Worm (Caenorhabditis elegans) whole organism, young adult: Measurements from ENCODE around the gene C43H6.4.

ENCODE experiments used
- F23B12.7 ChIP-seq: sonication (generic microtip); optimal IDR thresholded peaks from 2 replicates; lab custom pipeline; 2017; ENCODE audit warnings: missing genetic modification characterization, mild to moderate bottlenecking, missing compliant biosample characterization, antibody characterized with exemption, moderate library complexity; ENCODE audit not compliant: insufficient read depth
- Y53G8AR.9 ChIP-seq: fragments of 200-800 bp; sonication (Bioruptor generic); conservative IDR thresholded peaks from 2 replicates; pipeline ENCODE4 v1.3.6; 2022; ENCODE audit warnings: missing genetic modification reagents, missing genetic modification characterization, missing compliant biosample characterization
- Y56A3A.18 ChIP-seq: fragments of 200-800 bp; sonication (Bioruptor generic); IDR thresholded peaks from 2 replicates; pipeline ENCODE4 v1.3.6; 2022; ENCODE audit warnings: missing genetic modification reagents, missing genetic modification characterization, missing compliant biosample characterization
- Y67H2A.10 ChIP-seq: fragments of 200-800 bp; sonication (Bioruptor generic); conservative IDR thresholded peaks from 2 replicates; pipeline ENCODE4 v1.3.6; 2022; ENCODE audit warnings: missing genetic modification reagents, missing genetic modification characterization, missing compliant biosample characterization
- ama-1 ChIP-seq, 3 experiments: fragments of 150-350 bp in 1 of 3; sonication (generic microtip) in 2 of 3; optimal IDR thresholded peaks; 2 replicates each; lab custom pipeline; 2014 to 2018; ENCODE audit warnings: missing biosample characterization in 2 of 3, missing genetic modification characterization in 2 of 3, missing genetic modification reagents in 2 of 3
- atf-7 ChIP-seq: sonication (generic microtip); optimal IDR thresholded peaks from 2 replicates; lab custom pipeline; 2017; ENCODE audit warnings: mild to moderate bottlenecking, missing genetic modification characterization, missing compliant biosample characterization
- athp-1 ChIP-seq: sonication (generic microtip); optimal IDR thresholded peaks from 2 replicates; lab custom pipeline; 2017; ENCODE audit warnings: mild to moderate bottlenecking, missing genetic modification characterization, missing compliant biosample characterization
- attf-6 ChIP-seq: fragments of 200-800 bp; sonication (Bioruptor generic); IDR thresholded peaks from 2 replicates; pipeline ENCODE4 v1.3.6; 2022; ENCODE audit warnings: missing genetic modification reagents, missing genetic modification characterization, missing compliant biosample characterization
- bed-1 ChIP-seq: fragments of 200-800 bp; sonication (Bioruptor generic); IDR thresholded peaks from 2 replicates; pipeline ENCODE4 v1.3.6; 2022; ENCODE audit warnings: missing genetic modification reagents, missing genetic modification characterization, missing compliant biosample characterization
- chd-7 ChIP-seq: sonication (generic microtip); optimal IDR thresholded peaks from 2 replicates; lab custom pipeline; 2016; ENCODE audit warnings: mild to moderate bottlenecking, missing genetic modification characterization, moderate library complexity, missing compliant biosample characterization
- dox-1 ChIP-seq: fragments of 200-800 bp; sonication (Bioruptor generic); IDR thresholded peaks from 2 replicates; pipeline ENCODE4 v1.3.6; 2022; ENCODE audit warnings: missing genetic modification reagents, missing genetic modification characterization, missing compliant biosample characterization
- egl-18 ChIP-seq: fragments of 200-800 bp; sonication (Bioruptor generic); IDR thresholded peaks from 2 replicates; pipeline ENCODE4 v1.3.6; 2022; ENCODE audit warnings: missing genetic modification reagents, missing genetic modification characterization, missing compliant biosample characterization
- egl-44 ChIP-seq: fragments of 200-800 bp; sonication (Bioruptor generic); IDR thresholded peaks from 2 replicates; pipeline ENCODE4 v1.3.6; 2022; ENCODE audit warnings: missing genetic modification reagents, missing genetic modification characterization, missing compliant biosample characterization
- ekl-4 ChIP-seq: fragments of 200-800 bp; sonication (Bioruptor generic); IDR thresholded peaks from 2 replicates; pipeline ENCODE4 v1.3.6; 2022; ENCODE audit warnings: missing genetic modification reagents, missing genetic modification characterization, missing compliant biosample characterization
- ets-4 ChIP-seq: fragments of 200-800 bp; sonication (Bioruptor generic); optimal IDR thresholded peaks from 2 replicates; lab custom pipeline; 2018; ENCODE audit warnings: mild to moderate bottlenecking, missing genetic modification characterization, missing compliant biosample characterization
- fkh-3 ChIP-seq: sonication (generic microtip); optimal IDR thresholded peaks from 2 replicates; lab custom pipeline; 2016; ENCODE audit warnings: mild to moderate bottlenecking, missing genetic modification characterization, missing compliant biosample characterization
- him-1 ChIP-seq: sonication (generic microtip); optimal IDR thresholded peaks from 2 replicates; lab custom pipeline; 2016; ENCODE audit warnings: missing genotype, missing genetic modification reagents, missing genetic modification characterization, missing compliant biosample characterization
- hlh-12 ChIP-seq: sonication (generic microtip); optimal IDR thresholded peaks from 2 replicates; lab custom pipeline; 2016; ENCODE audit warnings: missing genetic modification characterization, missing compliant biosample characterization
- let-607 ChIP-seq, 2 experiments: fragments of 200-800 bp in 1 of 2; sonication (Bioruptor generic) in 1 of 2; sonication (generic microtip) in 1 of 2; optimal IDR thresholded peaks; 2 replicates each; lab custom pipeline; 2016 to 2018; ENCODE audit warnings: mild to moderate bottlenecking in 2 of 2, missing compliant biosample characterization in 2 of 2, missing genetic modification characterization in 2 of 2, moderate library complexity in 2 of 2, missing genotype in 1 of 2
- lin-26 ChIP-seq: fragments of 200-800 bp; sonication (Bioruptor generic); IDR thresholded peaks from 2 replicates; pipeline ENCODE4 v1.3.6; 2022; ENCODE audit warnings: missing genetic modification reagents, missing genetic modification characterization, missing compliant biosample characterization
- madf-3 ChIP-seq: fragments of 200-800 bp; sonication (Bioruptor generic); IDR thresholded peaks from 2 replicates; pipeline ENCODE4 v1.3.6; 2022; ENCODE audit warnings: missing genetic modification reagents, missing genetic modification characterization, missing compliant biosample characterization
- nfya-1 ChIP-seq: sonication (generic microtip); optimal IDR thresholded peaks from 2 replicates; lab custom pipeline; 2017; ENCODE audit warnings: antibody characterized with exemption, missing compliant biosample characterization, missing genetic modification characterization, borderline replicate concordance; ENCODE audit not compliant: insufficient read depth
- nhr-120 ChIP-seq: fragments of 200-800 bp; sonication (Bioruptor generic); IDR thresholded peaks from 2 replicates; pipeline ENCODE4 v1.3.6; 2022; ENCODE audit warnings: missing genetic modification characterization, missing compliant biosample characterization
- nhr-80 ChIP-seq: sonication (generic microtip); optimal IDR thresholded peaks from 2 replicates; lab custom pipeline; 2016; ENCODE audit warnings: missing genetic modification characterization, missing compliant biosample characterization
- nhr-90 ChIP-seq: sonication (generic microtip); optimal IDR thresholded peaks from 2 replicates; lab custom pipeline; 2016; ENCODE audit warnings: missing genotype, mild to moderate bottlenecking, missing genetic modification characterization, missing compliant biosample characterization
- pbrm-1 ChIP-seq: fragments of 200-800 bp; sonication (Bioruptor generic); IDR thresholded peaks from 2 replicates; pipeline ENCODE4 v1.3.6; 2022; ENCODE audit warnings: missing genetic modification reagents, missing genetic modification characterization, missing compliant biosample characterization
- pha-4 ChIP-seq: fragments of 150-350 bp; sonication (generic microtip); optimal IDR thresholded peaks from 2 replicates; lab custom pipeline; 2014; ENCODE audit warnings: missing biosample characterization, missing genetic modification reagents, missing genetic modification characterization
- rec-8 ChIP-seq, 2 experiments: sonication (generic microtip); optimal IDR thresholded peaks; 2 replicates each; lab custom pipeline; 2016; ENCODE audit warnings: mild to moderate bottlenecking in 2 of 2, missing genetic modification characterization in 2 of 2, missing genetic modification reagents in 2 of 2, missing genotype in 2 of 2, missing biosample characterization in 1 of 2, missing compliant biosample characterization in 1 of 2, moderate library complexity in 1 of 2
- snpc-1.1 ChIP-seq: sonication (generic microtip); optimal IDR thresholded peaks from 2 replicates; lab custom pipeline; 2017; ENCODE audit warnings: missing genetic modification characterization, mild to moderate bottlenecking, missing compliant biosample characterization, antibody characterized with exemption, moderate library complexity, missing genotype, missing genetic modification reagents; ENCODE audit not compliant: insufficient read depth
- snpc-1.3 ChIP-seq: sonication (generic microtip); optimal IDR thresholded peaks from 2 replicates; lab custom pipeline; 2017; ENCODE audit warnings: missing genetic modification characterization, mild to moderate bottlenecking, missing compliant biosample characterization, antibody characterized with exemption, moderate library complexity, missing genotype, missing genetic modification reagents; ENCODE audit not compliant: insufficient read depth
- unc-62 ChIP-seq: fragments of 150-350 bp; optimal IDR thresholded peaks from 2 replicates; lab custom pipeline; 2014; ENCODE audit warnings: missing biosample characterization, missing genetic modification reagents, missing genetic modification characterization
- zfh-2 ChIP-seq: fragments of 200-800 bp; sonication (Bioruptor generic); conservative IDR thresholded peaks from 2 replicates; pipeline ENCODE4 v1.3.6; 2022; ENCODE audit warnings: missing genetic modification reagents, missing genetic modification characterization, missing compliant biosample characterization
- ztf-22 ChIP-seq: fragments of 200-800 bp; sonication (Bioruptor generic); optimal IDR thresholded peaks from 2 replicates; lab custom pipeline; 2018; ENCODE audit warnings: mild to moderate bottlenecking, missing genetic modification characterization, moderate library complexity, missing compliant biosample characterization
- ztf-28 ChIP-seq: fragments of 200-800 bp; sonication (Bioruptor generic); IDR thresholded peaks from 2 replicates; pipeline ENCODE4 v1.3.6; 2022; ENCODE audit warnings: missing genetic modification reagents, missing genetic modification characterization, missing compliant biosample characterization
- ztf-6 ChIP-seq: fragments of 200-800 bp; sonication (Bioruptor generic); IDR thresholded peaks from 2 replicates; pipeline ENCODE4 v1.3.6; 2022; ENCODE audit warnings: missing genetic modification reagents, missing genetic modification characterization, missing compliant biosample characterization

The C43H6.4 gene

ce11 chrX:2419777-2420176 lies 16.0 kb downstream of the C43H6.4 start, which contains the start of gene glr-7:
glr-7 (minus strand) TSS chrX:2419877.
- TF ChIP-seq pbrm-1 (GFP tag; lab: Robert Waterston, UW) (no peak), athp-1 (tag; lab: Kevin White, UChicago) (no peak), ztf-28 (GFP tag; lab: Robert Waterston, UW) (no peak), nfya-1 (tag; lab: Kevin White, UChicago) (no peak), ztf-22 (GFP tag; lab: Kevin White, UChicago) (no peak), madf-3 (GFP tag; lab: Robert Waterston, UW) (no peak), Y67H2A.10 (GFP tag; lab: Robert Waterston, UW) (no peak), ztf-6 (GFP tag; lab: Robert Waterston, UW) (no peak), let-607 (tag; optimal IDR thresholded peaks at IDR 0.05; lab: Kevin White, UChicago) (no peak), Y56A3A.18 (GFP tag; lab: Robert Waterston, UW) (no peak), Y53G8AR.9 (GFP tag; lab: Robert Waterston, UW) (no peak), pha-4 (tag; lab: Kevin White, UChicago) (no peak), snpc-1.3 (tag; lab: Kevin White, UChicago) (no peak)

ce11 chrX:2422123-2422522 lies 18.3 kb downstream of the C43H6.4 start:
- TF ChIP-seq let-607 (tag; optimal IDR thresholded peaks at IDR 0.05; lab: Kevin White, UChicago) (peak; percentile 86 to 92), rec-8 (tag; optimal IDR thresholded peaks at IDR 0.05; lab: Kevin White, UChicago) (no peak), lin-26 (no peak), unc-62 (GFP tag; lab: Kevin White, UChicago) (peak; percentile 76), nhr-120 (no peak), nhr-90 (peak; percentile 12), chd-7 (tag; lab: Kevin White, UChicago) (peak; percentile 13), him-1 (tag; lab: Kevin White, UChicago) (no peak), atf-7 (tag; lab: Kevin White, UChicago) (peak; percentile 29), nhr-80 (tag; lab: Kevin White, UChicago) (peak; percentile 96), dox-1 (peak; percentile 58; the same call in 1 of the 2 replicates), ekl-4 (GFP tag; lab: Robert Waterston, UW) (peak; percentile 12; the same call in 1 of the 2 replicates), ets-4 (GFP tag; lab: Kevin White, UChicago) (peak; percentile 47), ztf-22 (GFP tag; lab: Kevin White, UChicago) (peak; percentile 70)

ce11 chrX:2425284-2425683 lies 21.5 kb downstream of the C43H6.4 start:
- TF ChIP-seq fkh-3 (no peak), F23B12.7 (tag; lab: Kevin White, UChicago) (no peak), hlh-12 (tag; lab: Kevin White, UChicago) (no peak), ama-1 (optimal IDR thresholded peaks at IDR 0.05; lab: Kevin White, UChicago) (no peak), ama-1 (GFP tag; optimal IDR thresholded peaks at IDR 0.05; lab: Kevin White, UChicago) (no peak), nhr-80 (tag; lab: Kevin White, UChicago) (no peak), attf-6 (GFP tag; lab: Robert Waterston, UW) (no peak), egl-44 (GFP tag; lab: Robert Waterston, UW) (no peak), zfh-2 (GFP tag; lab: Robert Waterston, UW) (no peak), bed-1 (GFP tag; lab: Robert Waterston, UW) (no peak), snpc-1.1 (no peak), egl-18 (no peak)
- TF ChIP-seq, all 124 proteins: peak for 0
